Fruit fly (Drosophila melanogaster): ENCODE results near the gene Vps45.

The Vps45 gene

DNA sequence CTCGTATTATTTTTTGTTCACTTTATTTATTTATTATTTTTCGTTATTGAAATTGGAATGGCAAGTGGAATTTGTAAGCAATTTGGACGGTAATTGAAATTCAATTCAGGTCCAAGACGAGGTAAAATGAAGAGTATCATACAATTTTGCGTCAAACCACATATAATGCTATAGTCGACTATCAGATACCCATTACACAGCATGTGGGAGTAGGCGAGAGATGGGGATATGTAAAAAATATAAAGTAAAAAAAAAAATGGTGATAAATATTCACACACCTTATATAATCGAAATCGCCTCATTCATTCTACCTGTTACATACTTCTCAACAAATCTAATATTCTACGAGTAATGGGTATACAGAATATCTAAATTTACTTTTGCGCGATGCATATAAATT lies 48.5 kb downstream of the Vps45 start (continued):
- TF ChIP-seq inv (GFP tag; IDR thresholded peaks at IDR 0.05; ENCODE audit: partially characterized antibody) (peak; percentile 13; the same call in 1 of the 2 replicates), CG12391 (tag; optimal IDR thresholded peaks at IDR 0.05) (no peak), Ssrp (tag; optimal IDR thresholded peaks at IDR 0.05) (peak; percentile 4), NfI (GFP tag; optimal IDR thresholded peaks at IDR 0.05) (no peak), bab2 (GFP tag; optimal IDR thresholded peaks at IDR 0.05) (no peak), Atf3 (GFP tag; optimal IDR thresholded peaks at IDR 0.05) (no peak), CG42726 (GFP tag; IDR thresholded peaks at IDR 0.05; ENCODE audit: partially characterized antibody) (no peak), Spps (tag; optimal IDR thresholded peaks at IDR 0.05) (no peak), tna (GFP tag; IDR thresholded peaks at IDR 0.05; ENCODE audit: partially characterized antibody) (peak; percentile 75), h (optimal IDR thresholded peaks at IDR 0.05) (no peak), Kr (GFP tag; optimal IDR thresholded peaks at IDR 0.05) (no peak), CG11456 (GFP tag; IDR thresholded peaks at IDR 0.05) (no peak), Six4 (GFP tag; optimal IDR thresholded peaks at IDR 0.05) (no peak), Camta (GFP tag; optimal IDR thresholded peaks at IDR 0.05) (no peak), slou (GFP tag; optimal IDR thresholded peaks at IDR 0.05) (no peak), Lhr (GFP tag; optimal IDR thresholded peaks at IDR 0.05) (no peak), Nf-YC (tag; optimal IDR thresholded peaks at IDR 0.05) (no peak), Atf-2 (GFP tag; optimal IDR thresholded peaks at IDR 0.05) (no peak), CG4282 (GFP tag; optimal IDR thresholded peaks at IDR 0.05) (no peak), Optix (GFP tag; IDR thresholded peaks at IDR 0.05) (no peak), CG7963 (GFP tag; IDR thresholded peaks at IDR 0.05; ENCODE audit: partially characterized antibody) (peak; percentile 66), CG15514 (GFP tag; optimal IDR thresholded peaks at IDR 0.05) (no peak), insv (GFP tag; optimal IDR thresholded peaks at IDR 0.05) (no peak), CG15011 (GFP tag; optimal IDR thresholded peaks at IDR 0.05) (no peak), dmrt11E (tag; optimal IDR thresholded peaks at IDR 0.05) (no peak), pzg (GFP tag; optimal IDR thresholded peaks at IDR 0.05) (no peak), gsb-n (tag; optimal IDR thresholded peaks at IDR 0.05) (no peak), bbx (GFP tag; IDR thresholded peaks at IDR 0.05; ENCODE audit: partially characterized antibody) (peak; percentile 33; the same call in 1 of the 2 replicates), run (tag; optimal IDR thresholded peaks at IDR 0.05) (no peak), CG33213 (GFP tag; optimal IDR thresholded peaks at IDR 0.05) (no peak), CG17361 (GFP tag; IDR thresholded peaks at IDR 0.05) (no peak), bowl (GFP tag; IDR thresholded peaks at IDR 0.05) (no peak), grau (tag; optimal IDR thresholded peaks at IDR 0.05) (peak; percentile 1), mirr (GFP tag; optimal IDR thresholded peaks at IDR 0.05) (no peak), twi (tag; optimal IDR thresholded peaks at IDR 0.05) (no peak), CG18599 (GFP tag; optimal IDR thresholded peaks at IDR 0.05) (peak; percentile 10), CG1529 (GFP tag; optimal IDR thresholded peaks at IDR 0.05) (no peak), CG12769 (tag; optimal IDR thresholded peaks at IDR 0.05) (peak; percentile 1), CG9609 (GFP tag; optimal IDR thresholded peaks at IDR 0.05) (no peak), Gsc (GFP tag; IDR thresholded peaks at IDR 0.05) (no peak), lilli (GFP tag; optimal IDR thresholded peaks at IDR 0.05) (no peak), Xbp1 (GFP tag; optimal IDR thresholded peaks at IDR 0.05) (peak; percentile 22), CG32532 (GFP tag; IDR thresholded peaks at IDR 0.05) (no peak), CG1603 (tag; optimal IDR thresholded peaks at IDR 0.05) (no peak), CG6683 (GFP tag; optimal IDR thresholded peaks at IDR 0.05) (no peak), CG16813 (GFP tag; IDR thresholded peaks at IDR 0.05; ENCODE audit: partially characterized antibody) (peak; percentile 69), CG11695 (GFP tag; IDR thresholded peaks at IDR 0.05) (no peak), stwl (tag; optimal IDR thresholded peaks at IDR 0.05) (no peak), wek (GFP tag; optimal IDR thresholded peaks at IDR 0.05) (no peak), amos (GFP tag; IDR thresholded peaks at IDR 0.05; ENCODE audit: partially characterized antibody) (no peak), chinmo (GFP tag; IDR thresholded peaks at IDR 0.05; ENCODE audit: partially characterized antibody) (no peak)

Measured in whole organism, embryonic.